Worm (Caenorhabditis elegans): ENCODE data around the gene mfsd-11.

The mfsd-11 gene

DNA sequence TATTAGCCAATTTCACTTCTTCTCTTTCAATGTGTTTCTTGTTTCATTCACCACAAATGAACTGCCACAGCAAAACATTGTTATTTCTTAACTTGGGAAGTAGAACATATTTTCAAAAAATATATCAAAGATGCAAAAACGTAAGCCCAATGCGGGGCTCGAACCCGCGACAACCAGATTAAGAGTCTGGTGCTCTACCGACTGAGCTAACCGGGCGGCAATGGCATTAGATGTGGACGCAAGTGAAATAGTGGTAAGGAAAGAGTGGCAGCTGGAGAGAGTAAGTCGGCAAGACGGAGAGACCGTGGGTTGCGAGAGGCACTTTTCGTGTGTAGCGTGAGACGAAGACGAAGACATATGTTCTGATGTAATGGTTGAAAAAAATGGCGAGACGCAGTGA, 47.9 kb downstream of the mfsd-11 start (continued):
- peak; percentile 79 for TF ChIP-seq tbx-2 (tag; optimal IDR thresholded peaks at IDR 0.05)
- TF ChIP-seq xbp-1 (tag; optimal IDR thresholded peaks at IDR 0.05), result peak; percentile 70
- TF ChIP-seq fos-1 (tag; optimal IDR thresholded peaks at IDR 0.05), result peak; percentile 52
- TF ChIP-seq pqm-1 (tag; optimal IDR thresholded peaks at IDR 0.05), result no peak
- TF ChIP-seq alr-1 (tag; optimal IDR thresholded peaks at IDR 0.05; ENCODE audit: borderline replicate concordance), result no peak
- TF ChIP-seq ceh-63 (GFP tag; optimal IDR thresholded peaks at IDR 0.05), result no peak
- peak; percentile 84 for TF ChIP-seq rnt-1 (tag; optimal IDR thresholded peaks at IDR 0.05)
- no peak for TF ChIP-seq pag-3 (tag; optimal IDR thresholded peaks at IDR 0.05; ENCODE audit: borderline replicate concordance, insufficient read depth)
- TF ChIP-seq nhr-12 (tag; optimal IDR thresholded peaks at IDR 0.05), result no peak
- TF ChIP-seq lin-39 (tag; optimal IDR thresholded peaks at IDR 0.05), result no peak
- no peak for TF ChIP-seq aha-1 (tag; optimal IDR thresholded peaks at IDR 0.05)
- TF ChIP-seq efl-1 (optimal IDR thresholded peaks at IDR 0.05), result peak; percentile 39 to 40
- TF ChIP-seq efl-1 (GFP tag; optimal IDR thresholded peaks at IDR 0.05 in 1 of 2), result peak; percentile 11 to 93
- TF ChIP-seq nhr-77 (tag; optimal IDR thresholded peaks at IDR 0.05), result peak; percentile 58
- no peak for TF ChIP-seq unc-30 (tag; optimal IDR thresholded peaks at IDR 0.05)
- TF ChIP-seq efl-3 (GFP tag; optimal IDR thresholded peaks at IDR 0.05), result peak; percentile 34

DNA sequence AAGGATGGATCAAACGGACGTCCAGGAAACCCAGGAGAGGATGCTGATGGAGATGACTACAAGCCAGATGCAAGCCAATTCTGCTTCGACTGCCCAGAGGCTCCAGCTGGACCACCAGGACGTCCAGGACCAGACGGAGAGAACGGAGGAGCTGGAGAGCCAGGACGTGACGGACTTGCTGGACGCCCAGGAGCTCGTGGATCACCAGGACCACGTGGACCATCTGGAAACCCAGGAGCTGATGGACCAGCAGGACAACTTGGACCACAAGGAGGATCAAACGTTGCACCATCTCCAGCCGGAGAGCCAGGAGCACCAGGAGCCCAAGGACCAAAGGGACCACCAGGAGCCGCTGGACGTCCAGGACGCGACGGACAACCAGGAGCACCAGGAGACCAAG, 48.4 kb downstream of the mfsd-11 start:
- no peak for TF ChIP-seq blmp-1 (tag; optimal IDR thresholded peaks at IDR 0.05)
- no peak for TF ChIP-seq tlp-1 (tag; optimal IDR thresholded peaks at IDR 0.05)
- TF ChIP-seq swsn-7 (tag; optimal IDR thresholded peaks at IDR 0.05), result no peak
- no peak for TF ChIP-seq unc-62 (GFP tag; optimal IDR thresholded peaks at IDR 0.05)
- no peak for TF ChIP-seq vab-15 (tag; optimal IDR thresholded peaks at IDR 0.05)
- TF ChIP-seq xbp-1 (tag; optimal IDR thresholded peaks at IDR 0.05), result no peak
- TF ChIP-seq rnt-1 (tag; optimal IDR thresholded peaks at IDR 0.05), result no peak
- TF ChIP-seq nhr-237 (tag; optimal IDR thresholded peaks at IDR 0.05), result no peak
- TF ChIP-seq hlh-4 (tag; optimal IDR thresholded peaks at IDR 0.05), result no peak
- no peak for TF ChIP-seq unc-86 (tag; optimal IDR thresholded peaks at IDR 0.05)
- no peak for TF ChIP-seq pax-3 (tag; optimal IDR thresholded peaks at IDR 0.05)
- no peak for TF ChIP-seq efl-3 (GFP tag; optimal IDR thresholded peaks at IDR 0.05)
- no peak for TF ChIP-seq fkh-8 (tag; optimal IDR thresholded peaks at IDR 0.05)
- no peak for TF ChIP-seq ceh-88 (GFP tag; IDR thresholded peaks at IDR 0.05)
- no peak for TF ChIP-seq ceh-63 (GFP tag; optimal IDR thresholded peaks at IDR 0.05)
- TF ChIP-seq elt-3 (tag; optimal IDR thresholded peaks at IDR 0.05), result no peak

- no peak for TF ChIP-seq nhr-85 (tag)
- TF ChIP-seq pag-3 (tag; optimal IDR thresholded peaks at IDR 0.05; ENCODE audit: borderline replicate concordance, insufficient read depth), result peak; percentile 7
Measured at ce11 chrX:12104630-12105029, 49.3 kb downstream of the mfsd-11 start, which contains the start of gene col-181. TSS of gene col-181 (plus strand) at chrX:12104930.

- TF ChIP-seq hpl-2 (GFP tag; optimal IDR thresholded peaks at IDR 0.05) (no peak), nhr-90 (tag; optimal IDR thresholded peaks at IDR 0.05; ENCODE audit: poor library complexity) (no peak), snu-23 (GFP tag; optimal IDR thresholded peaks at IDR 0.05) (no peak), ztf-11 (tag; optimal IDR thresholded peaks at IDR 0.05) (no peak), alr-1 (tag; optimal IDR thresholded peaks at IDR 0.05; ENCODE audit: borderline replicate concordance) (no peak), pqm-1 (tag; optimal IDR thresholded peaks at IDR 0.05) (no peak), hlh-17 (GFP tag; optimal IDR thresholded peaks at IDR 0.05; ENCODE audit: borderline replicate concordance) (no peak), aha-1 (tag; optimal IDR thresholded peaks at IDR 0.05) (no peak), nhr-20 (tag; optimal IDR thresholded peaks at IDR 0.05) (no peak), nhr-28 (tag; optimal IDR thresholded peaks at IDR 0.05) (no peak), fkh-8 (tag; optimal IDR thresholded peaks at IDR 0.05) (no peak), mdl-1 (tag; optimal IDR thresholded peaks at IDR 0.05) (no peak), mef-2 (tag; optimal IDR thresholded peaks at IDR 0.05) (no peak), lin-15B (tag; optimal IDR thresholded peaks at IDR 0.05) (no peak), unc-130 (tag; optimal IDR thresholded peaks at IDR 0.05) (no peak), zip-4 (GFP tag; optimal IDR thresholded peaks at IDR 0.05) (no peak)
Measured at ce11 chrX:12103712-12104111, 50.2 kb downstream of the mfsd-11 start, which contains the start of gene W03G11.3. TSS of gene W03G11.3 (minus strand) at chrX:12103812.

Measured in whole organism, L1 larva.